Fruit fly (Drosophila melanogaster): ENCODE measurements around the gene CG9519.
A peak's percentile ranks its signal among the peaks of the same experiment; 100 is the strongest.

CG9519 gene

DNA sequence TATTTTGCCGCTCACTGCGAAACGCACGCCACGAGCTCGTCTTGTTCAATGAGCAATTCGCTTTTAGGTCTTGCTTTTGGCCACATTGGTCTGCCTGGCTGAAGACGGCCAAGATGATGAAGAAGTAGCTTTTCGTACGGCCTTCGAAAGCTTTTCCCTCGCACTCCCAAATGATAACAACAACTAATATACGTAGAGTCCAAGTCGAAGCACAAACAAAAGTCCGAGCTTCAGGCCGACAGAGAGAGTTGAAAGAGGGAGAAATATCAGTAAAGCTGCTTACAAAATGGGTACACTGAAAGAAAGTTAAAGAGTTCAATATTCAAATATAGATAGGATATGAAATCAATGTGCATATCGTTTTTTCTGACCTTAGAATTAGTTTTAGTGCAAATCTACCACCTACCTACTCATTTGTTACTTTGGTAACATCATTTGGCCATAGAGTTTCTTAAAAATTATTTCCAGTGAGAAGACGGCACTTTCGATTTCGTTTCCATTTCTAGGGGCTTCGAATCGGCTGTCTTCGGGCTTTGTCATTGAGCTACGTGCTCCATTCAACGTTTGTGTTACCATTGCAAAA lies 26.5 kb upstream of the CG9519 start, which contains the start of the genes CG45064 and CG45065 (continued):
- peak; percentile 69 for TF ChIP-seq CG10462 (GFP tag; optimal IDR thresholded peaks at IDR 0.05)
- peak; percentile 77 for TF ChIP-seq ranshi (GFP tag; IDR thresholded peaks at IDR 0.05)
- no peak for TF ChIP-seq cad (GFP tag; optimal IDR thresholded peaks at IDR 0.05)
- peak; percentile 74 for TF ChIP-seq CG3407 (GFP tag; optimal IDR thresholded peaks at IDR 0.05)
- peak; percentile 56 for TF ChIP-seq CG18764 (GFP tag; optimal IDR thresholded peaks at IDR 0.05)
- no peak for TF ChIP-seq Elba2 (GFP tag; optimal IDR thresholded peaks at IDR 0.05)
- TF ChIP-seq Adf1 (GFP tag; IDR thresholded peaks at IDR 0.05), result no peak
- peak; percentile 68 for TF ChIP-seq CG13624 (GFP tag; optimal IDR thresholded peaks at IDR 0.05)
- TF ChIP-seq Trl (optimal IDR thresholded peaks at IDR 0.05), result no peak
- peak; percentile 79 for TF ChIP-seq Trl (GFP tag; optimal IDR thresholded peaks at IDR 0.05)
- TF ChIP-seq salm (tag; optimal IDR thresholded peaks at IDR 0.05), result peak; percentile 79
- peak; percentile 67 for TF ChIP-seq Atf3 (GFP tag; optimal IDR thresholded peaks at IDR 0.05)
- peak; percentile 88 for TF ChIP-seq Drgx (GFP tag; IDR thresholded peaks at IDR 0.05)
- TF ChIP-seq fd102C (GFP tag; optimal IDR thresholded peaks at IDR 0.05), result no peak
- TF ChIP-seq CG2199 (GFP tag; IDR thresholded peaks at IDR 0.05), result peak; percentile 92; the same call in 2 of the 3 replicates
- TF ChIP-seq Blimp-1 (GFP tag; optimal IDR thresholded peaks at IDR 0.05), result peak; percentile 100
- peak; percentile 67 for TF ChIP-seq CG7786 (GFP tag; optimal IDR thresholded peaks at IDR 0.05)
- TF ChIP-seq NK7.1 (GFP tag; optimal IDR thresholded peaks at IDR 0.05), result peak; percentile 69
- peak; percentile 69 for TF ChIP-seq CG3281 (GFP tag; optimal IDR thresholded peaks at IDR 0.05)
- TF ChIP-seq maf-S (GFP tag; optimal IDR thresholded peaks at IDR 0.05), result peak; percentile 68
- no peak for TF ChIP-seq h (optimal IDR thresholded peaks at IDR 0.05)
- peak; percentile 73 for TF ChIP-seq btn (GFP tag; optimal IDR thresholded peaks at IDR 0.05)
- TF ChIP-seq wek (GFP tag; optimal IDR thresholded peaks at IDR 0.05), result peak; percentile 64
- peak; percentile 68 for TF ChIP-seq CG12236 (GFP tag; optimal IDR thresholded peaks at IDR 0.05)
- peak; percentile 63 for TF ChIP-seq CG1233 (GFP tag; optimal IDR thresholded peaks at IDR 0.05)
- TF ChIP-seq CG18476 (GFP tag; optimal IDR thresholded peaks at IDR 0.05), result peak; percentile 67
- TF ChIP-seq Atf-2 (GFP tag; optimal IDR thresholded peaks at IDR 0.05), result peak; percentile 73
- TF ChIP-seq CG12769 (tag; optimal IDR thresholded peaks at IDR 0.05), result peak; percentile 85
- peak; percentile 61 for TF ChIP-seq twi (tag; optimal IDR thresholded peaks at IDR 0.05)
- TF ChIP-seq NC2β (GFP tag; optimal IDR thresholded peaks at IDR 0.05), result peak; percentile 73
- TF ChIP-seq ken (GFP tag; IDR thresholded peaks at IDR 0.05), result peak; percentile 86
- no peak; the same call in 1 of the 2 replicates for TF ChIP-seq Oaz (GFP tag; IDR thresholded peaks at IDR 0.05)
- peak; percentile 74 for TF ChIP-seq onecut (GFP tag; IDR thresholded peaks at IDR 0.05)
- peak; percentile 61 for TF ChIP-seq trem (tag; optimal IDR thresholded peaks at IDR 0.05)
- TF ChIP-seq Antp (GFP tag; optimal IDR thresholded peaks at IDR 0.05), result peak; percentile 76
- peak; percentile 77 for TF ChIP-seq HHEX (GFP tag; optimal IDR thresholded peaks at IDR 0.05)
- peak; percentile 53 for TF ChIP-seq CG31365 (tag; optimal IDR thresholded peaks at IDR 0.05)
- TF ChIP-seq Deaf1 (tag; optimal IDR thresholded peaks at IDR 0.05), result peak; percentile 75
- no peak for TF ChIP-seq BEAF-32 (GFP tag; optimal IDR thresholded peaks at IDR 0.05)
- no peak for TF ChIP-seq CG6175 (GFP tag; IDR thresholded peaks at IDR 0.05)
- TF ChIP-seq Aef1 (GFP tag; IDR thresholded peaks at IDR 0.05), result peak; percentile 69
- TF ChIP-seq hkb (optimal IDR thresholded peaks at IDR 0.05), result no peak
- peak; percentile 87 for TF ChIP-seq hkb (GFP tag; IDR thresholded peaks at IDR 0.05)
- peak; percentile 27 for TF ChIP-seq CG3995 (GFP tag; optimal IDR thresholded peaks at IDR 0.05)
- TF ChIP-seq CG7556 (GFP tag; optimal IDR thresholded peaks at IDR 0.05), result peak; percentile 84
- peak; percentile 89 for TF ChIP-seq CG2712 (tag; optimal IDR thresholded peaks at IDR 0.05)
- peak; percentile 74 for TF ChIP-seq CG18619 (GFP tag; optimal IDR thresholded peaks at IDR 0.05)
- peak; percentile 78 for TF ChIP-seq CG14710 (tag; optimal IDR thresholded peaks at IDR 0.05)
- no peak for TF ChIP-seq CG15479 (GFP tag; optimal IDR thresholded peaks at IDR 0.05)

Data from whole organism, embryonic.